Fruit fly (Drosophila melanogaster): Measurements from ENCODE around the gene CG10194.

DNA sequence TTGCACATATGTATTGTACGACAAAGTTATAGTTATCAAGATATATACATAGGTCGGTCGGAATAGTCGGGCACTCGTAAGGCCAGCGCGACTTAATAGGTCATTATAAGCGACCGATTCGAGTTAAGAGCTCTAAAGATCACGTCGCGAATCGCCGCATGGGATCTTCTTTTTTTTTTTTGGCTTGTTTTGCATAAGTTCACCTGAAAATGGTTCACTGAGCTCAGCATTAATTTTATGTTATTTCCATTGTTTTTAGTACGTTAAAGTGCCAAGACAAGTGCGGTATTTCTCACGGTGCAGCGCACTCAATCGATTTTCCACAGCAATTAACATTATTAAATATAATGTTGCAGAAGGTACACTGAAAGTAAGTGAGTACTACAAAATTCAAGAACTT, 48.6 kb downstream of the CG10194 start:
- no peak for TF ChIP-seq CTCF (optimal IDR thresholded peaks at IDR 0.05)
- TF ChIP-seq CG8478 (optimal IDR thresholded peaks at IDR 0.05): no peak

Measured in S2 (cell line).